Fruit fly (Drosophila melanogaster) whole organism, embryonic: ENCODE measurements around the gene CG13085.

Experiments used
- Atf6 ChIP-seq: fragments of 200-800 bp; sonication (Bioruptor generic); IDR thresholded peaks from 2 replicates; pipeline ENCODE4 v1.3.6; 2022; ENCODE audit warnings: missing biosample characterization, missing genetic modification characterization
- BEAF-32 ChIP-seq: fragments of 200-800 bp; sonication (Bioruptor generic); optimal IDR thresholded peaks from 3 replicates; lab custom pipeline; 2017; ENCODE audit warnings: missing biosample characterization, missing genetic modification characterization, mild to moderate bottlenecking, moderate library complexity, missing genetic modification reagents
- CG10431 ChIP-seq: fragments of 200-800 bp; sonication (Bioruptor generic); optimal IDR thresholded peaks from 3 replicates; lab custom pipeline; 2018; ENCODE audit warnings: missing biosample characterization, mild to moderate bottlenecking, missing genetic modification characterization
- CG10654 ChIP-seq: fragments of 200-800 bp; sonication (Bioruptor generic); optimal IDR thresholded peaks from 2 replicates; lab custom pipeline; 2016; ENCODE audit warnings: missing biosample characterization, missing genetic modification characterization
- CG11247 ChIP-seq: fragments of 200-800 bp; sonication (Bioruptor generic); IDR thresholded peaks from 2 replicates; pipeline ENCODE4 v1.3.6; 2022; ENCODE audit warnings: missing biosample characterization, missing genetic modification characterization
- CG11560 ChIP-seq: fragments of 200-800 bp; sonication (Bioruptor generic); IDR thresholded peaks from 3 replicates; pipeline ENCODE4 v1.3.6; 2022; ENCODE audit warnings: missing biosample characterization, missing genetic modification characterization
- CG12236 ChIP-seq: fragments of 200-800 bp; sonication (Bioruptor generic); optimal IDR thresholded peaks from 2 replicates; lab custom pipeline; 2016; ENCODE audit warnings: missing biosample characterization, missing genetic modification characterization
- CG12744 ChIP-seq: fragments of 200-800 bp; sonication (Bioruptor generic); optimal IDR thresholded peaks from 2 replicates; lab custom pipeline; 2016; ENCODE audit warnings: missing biosample characterization, missing genetic modification characterization
- CG13424 ChIP-seq: fragments of 200-800 bp; sonication (Bioruptor generic); optimal IDR thresholded peaks from 2 replicates; lab custom pipeline; 2019; ENCODE audit warnings: missing biosample characterization, mild to moderate bottlenecking, missing genetic modification characterization, moderate library complexity
- CG14965 ChIP-seq: fragments of 200-800 bp; sonication (Bioruptor generic); optimal IDR thresholded peaks from 2 replicates; lab custom pipeline; 2016; ENCODE audit warnings: missing biosample characterization, missing genetic modification characterization, borderline replicate concordance
- CG1529 ChIP-seq: fragments of 200-800 bp; sonication (Bioruptor generic); optimal IDR thresholded peaks from 3 replicates; lab custom pipeline; 2018; ENCODE audit warnings: missing biosample characterization, missing genetic modification characterization
- CG16863 ChIP-seq: fragments of 200-800 bp; sonication (Bioruptor generic); optimal IDR thresholded peaks from 3 replicates; lab custom pipeline; 2016; ENCODE audit warnings: missing biosample characterization, missing genetic modification characterization
- CG2199 ChIP-seq: fragments of 200-800 bp; sonication (Bioruptor generic); IDR thresholded peaks from 3 replicates; pipeline ENCODE4 v1.3.6; 2022; ENCODE audit warnings: missing biosample characterization, missing genetic modification characterization
- CG32532 ChIP-seq: fragments of 200-800 bp; sonication (Bioruptor generic); IDR thresholded peaks from 2 replicates; pipeline ENCODE4 v1.3.6; 2022; ENCODE audit warnings: missing biosample characterization, missing genetic modification characterization
- CG33213 ChIP-seq: fragments of 200-800 bp; sonication (Bioruptor generic); optimal IDR thresholded peaks from 3 replicates; lab custom pipeline; 2016; ENCODE audit warnings: missing biosample characterization, missing genetic modification characterization
- CG3407 ChIP-seq: fragments of 200-800 bp; sonication (Bioruptor generic); optimal IDR thresholded peaks from 2 replicates; lab custom pipeline; 2018; ENCODE audit warnings: missing biosample characterization, mild to moderate bottlenecking, missing genetic modification characterization
- CG4424 ChIP-seq: fragments of 200-800 bp; sonication (Bioruptor generic); optimal IDR thresholded peaks from 3 replicates; lab custom pipeline; 2016; ENCODE audit warnings: missing biosample characterization, missing genetic modification characterization
- CG8290 ChIP-seq, 3 experiments: fragments of 200-800 bp; sonication (Bioruptor generic); optimal IDR thresholded peaks; 2 replicates each; lab custom pipeline; 2016 to 2019; ENCODE audit warnings: missing biosample characterization in 3 of 3, missing genetic modification characterization in 3 of 3, mild to moderate bottlenecking in 2 of 3, moderate library complexity in 1 of 3
- CG8924 ChIP-seq: fragments of 200-800 bp; optimal IDR thresholded peaks from 3 replicates; lab custom pipeline; 2019; ENCODE audit warnings: missing biosample characterization, mild to moderate bottlenecking, missing genetic modification characterization, moderate library complexity
- CG8944 ChIP-seq: fragments of 200-800 bp; sonication (Bioruptor generic); optimal IDR thresholded peaks from 3 replicates; lab custom pipeline; 2016; ENCODE audit warnings: missing biosample characterization, missing genetic modification characterization
- CG9797 ChIP-seq: fragments of 200-800 bp; sonication (Bioruptor generic); optimal IDR thresholded peaks from 3 replicates; lab custom pipeline; 2018; ENCODE audit warnings: missing biosample characterization, mild to moderate bottlenecking, missing genetic modification characterization
- CTCF ChIP-seq: fragments of 200-800 bp; sonication (Bioruptor generic); optimal IDR thresholded peaks from 2 replicates; lab custom pipeline; 2017; ENCODE audit warnings: missing biosample characterization, mild to moderate bottlenecking, missing genetic modification characterization, moderate library complexity
- D19B ChIP-seq: fragments of 200-800 bp; sonication (Bioruptor generic); optimal IDR thresholded peaks from 2 replicates; lab custom pipeline; 2017; ENCODE audit warnings: missing biosample characterization, mild to moderate bottlenecking, missing genetic modification characterization
- Deaf1 ChIP-seq: fragments of 200-800 bp; optimal IDR thresholded peaks from 3 replicates; lab custom pipeline; 2019; ENCODE audit warnings: missing biosample characterization, mild to moderate bottlenecking, missing genetic modification characterization, moderate library complexity
- Dp ChIP-seq: fragments of 200-800 bp; sonication (Bioruptor generic); optimal IDR thresholded peaks from 2 replicates; lab custom pipeline; 2018; ENCODE audit warnings: missing biosample characterization, mild to moderate bottlenecking, missing genetic modification characterization, moderate library complexity
- Dref ChIP-seq: fragments of 200-800 bp; sonication (Bioruptor generic); IDR thresholded peaks from 2 replicates; pipeline ENCODE4 v1.3.6; 2022; ENCODE audit warnings: missing biosample characterization, missing genetic modification characterization
- HHEX ChIP-seq: fragments of 200-800 bp; sonication (Bioruptor generic); optimal IDR thresholded peaks from 3 replicates; lab custom pipeline; 2017; ENCODE audit warnings: missing biosample characterization, mild to moderate bottlenecking, missing genetic modification characterization, missing genetic modification reagents
- HLHmδ ChIP-seq: fragments of 200-800 bp; sonication (Bioruptor generic); optimal IDR thresholded peaks from 2 replicates; lab custom pipeline; 2018; ENCODE audit warnings: missing biosample characterization, mild to moderate bottlenecking, missing genetic modification characterization, moderate library complexity
- Hand ChIP-seq: fragments of 200-800 bp; sonication (Bioruptor generic); optimal IDR thresholded peaks from 2 replicates; lab custom pipeline; 2017; ENCODE audit warnings: mild to moderate bottlenecking, missing biosample characterization, missing genetic modification reagents, missing genetic modification characterization
- HmgD ChIP-seq: fragments of 200-800 bp; sonication (Bioruptor generic); optimal IDR thresholded peaks from 3 replicates; lab custom pipeline; 2016; ENCODE audit warnings: missing biosample characterization, missing genetic modification characterization
- Hmr ChIP-seq: fragments of 200-800 bp; sonication (Bioruptor generic); optimal IDR thresholded peaks from 3 replicates; lab custom pipeline; 2017; ENCODE audit warnings: mild to moderate bottlenecking, missing biosample characterization, missing genetic modification reagents, missing genetic modification characterization
- MTF-1 ChIP-seq: fragments of 200-800 bp; sonication (Bioruptor generic); optimal IDR thresholded peaks from 2 replicates; lab custom pipeline; 2018; ENCODE audit warnings: missing biosample characterization, mild to moderate bottlenecking, missing genetic modification characterization, borderline replicate concordance
- Max ChIP-seq: fragments of 200-800 bp; sonication (Bioruptor generic); optimal IDR thresholded peaks from 2 replicates; lab custom pipeline; 2016; ENCODE audit warnings: missing biosample characterization, mild to moderate bottlenecking, missing genetic modification characterization
- NC2α ChIP-seq: fragments of 200-800 bp; sonication (Bioruptor generic); optimal IDR thresholded peaks from 2 replicates; lab custom pipeline; 2016; ENCODE audit warnings: missing biosample characterization, missing genetic modification characterization
- Oaz ChIP-seq: fragments of 200-800 bp; sonication (Bioruptor generic); IDR thresholded peaks from 2 replicates; pipeline ENCODE4 v1.3.6; 2022; ENCODE audit warnings: missing biosample characterization, missing genetic modification characterization
- Opbp ChIP-seq: fragments of 200-800 bp; sonication (Bioruptor generic); IDR thresholded peaks from 3 replicates; pipeline ENCODE4 v1.3.6; 2022; ENCODE audit warnings: missing biosample characterization, missing genetic modification characterization; ENCODE audit not compliant: partially characterized antibody
- Ptx1 ChIP-seq: fragments of 200-800 bp; sonication (Bioruptor generic); IDR thresholded peaks from 2 replicates; pipeline ENCODE4 v1.3.6; 2022; ENCODE audit warnings: missing biosample characterization, missing genetic modification characterization
- btn ChIP-seq: fragments of 200-800 bp; sonication (Bioruptor generic); optimal IDR thresholded peaks from 2 replicates; lab custom pipeline; 2016; ENCODE audit warnings: missing biosample characterization, missing genetic modification characterization
- chinmo ChIP-seq: fragments of 200-800 bp; sonication (Bioruptor generic); IDR thresholded peaks from 4 replicates; pipeline ENCODE4 v1.3.6; 2022; ENCODE audit warnings: missing biosample characterization, missing genetic modification characterization; ENCODE audit not compliant: partially characterized antibody
- ci ChIP-seq: fragments of 200-800 bp; sonication (Bioruptor generic); IDR thresholded peaks from 3 replicates; pipeline ENCODE4 v1.3.6; 2022; ENCODE audit warnings: missing biosample characterization, missing genetic modification characterization
- da ChIP-seq: fragments of 200-800 bp; sonication (Bioruptor generic); optimal IDR thresholded peaks from 2 replicates; lab custom pipeline; 2016; ENCODE audit warnings: missing biosample characterization, missing genetic modification characterization
- dmrt99B ChIP-seq: fragments of 200-800 bp; sonication (Bioruptor generic); optimal IDR thresholded peaks from 2 replicates; lab custom pipeline; 2018; ENCODE audit warnings: missing biosample characterization, mild to moderate bottlenecking, missing genetic modification characterization, moderate library complexity
- gem ChIP-seq: fragments of 200-800 bp; sonication (Bioruptor generic); optimal IDR thresholded peaks from 2 replicates; lab custom pipeline; 2019; ENCODE audit warnings: missing biosample characterization, mild to moderate bottlenecking, missing genetic modification characterization, moderate library complexity
- grau ChIP-seq: fragments of 200-800 bp; optimal IDR thresholded peaks from 3 replicates; lab custom pipeline; 2019; ENCODE audit warnings: missing biosample characterization, mild to moderate bottlenecking, missing genetic modification characterization, moderate library complexity
- h ChIP-seq: fragments of >200 bp; optimal IDR thresholded peaks from 2 replicates; lab custom pipeline; 2017
- lilli ChIP-seq: fragments of 200-800 bp; sonication (Bioruptor generic); optimal IDR thresholded peaks from 3 replicates; lab custom pipeline; 2016; ENCODE audit warnings: missing biosample characterization, missing genetic modification characterization
- otp ChIP-seq: fragments of 200-800 bp; sonication (Bioruptor generic); IDR thresholded peaks from 3 replicates; pipeline ENCODE4, ENCODE4 v1.3.6; 2022; ENCODE audit warnings: missing biosample characterization, missing genetic modification characterization
- pan ChIP-seq, 4 experiments: fragments of >200 bp in 3 of 4; fragments of 200-800 bp in 1 of 4; sonication (Bioruptor generic) in 1 of 4; optimal IDR thresholded peaks in 3 of 4; IDR thresholded peaks in 1 of 4; 2 replicates each; pipeline versions ENCODE4 v1.3.6 to Lab custom; 2017 to 2022; ENCODE audit warnings: missing biosample characterization in 2 of 4, missing genetic modification characterization in 2 of 4, mixed read lengths in 1 of 4
- tio ChIP-seq: fragments of 200-800 bp; sonication (Bioruptor generic); optimal IDR thresholded peaks from 2 replicates; lab custom pipeline; 2017; ENCODE audit warnings: missing biosample characterization, missing genetic modification characterization, inconsistent platforms
- usp ChIP-seq: fragments of >200 bp; optimal IDR thresholded peaks from 2 replicates; lab custom pipeline; 2017; ENCODE audit warnings: missing biosample characterization, missing genetic modification characterization
- zfh1 ChIP-seq: fragments of 200-800 bp; sonication (Bioruptor generic); IDR thresholded peaks from 3 replicates; pipeline ENCODE4 v1.3.6; 2022; ENCODE audit warnings: missing biosample characterization, missing genetic modification characterization

The CG13085 gene

DNA sequence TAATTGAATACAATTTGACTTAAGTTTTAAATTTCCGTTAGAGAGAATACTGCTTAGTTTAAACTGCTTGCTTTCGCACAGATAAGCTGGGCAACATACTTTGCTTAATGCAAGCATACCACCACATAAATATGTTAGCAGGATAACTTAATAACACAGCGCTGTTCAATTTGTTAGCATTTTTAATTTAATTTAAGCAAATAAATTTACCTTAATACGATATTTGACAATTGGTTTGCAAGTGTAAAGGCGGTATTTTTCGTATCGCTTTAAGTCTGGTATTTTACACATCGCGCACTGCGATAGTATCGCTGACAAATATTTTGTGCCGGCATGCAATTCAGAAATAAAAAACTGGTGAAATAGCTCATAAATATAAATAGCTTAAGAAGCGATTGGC lies 6.5 kb downstream of the CG13085 start, which contains the start of gene RtcB (continued):
- TF ChIP-seq Dp (GFP tag; lab: Kevin White, UChicago) (peak; percentile 67), CG11247 (GFP tag; lab: Robert Waterston, UW) (no peak), da (no peak), CG8944 (GFP tag; lab: Kevin White, UChicago) (peak; percentile 7), btn (GFP tag; lab: Kevin White, UChicago) (no peak), CG10654 (GFP tag; lab: Kevin White, UChicago) (no peak), pan (optimal IDR thresholded peaks at IDR 0.05; lab: Kevin White, UChicago) (no peak), pan (GFP tag; optimal IDR thresholded peaks at IDR 0.05 in 1 of 2, IDR thresholded peaks at IDR 0.05 in 1 of 2) (no peak), CG12744 (GFP tag; lab: Kevin White, UChicago) (no peak), CG10431 (GFP tag; lab: Kevin White, UChicago) (no peak), chinmo (GFP tag; lab: Robert Waterston, UW) (peak; percentile 87), gem (tag; lab: Kevin White, UChicago) (peak; percentile 19), NC2α (GFP tag; lab: Kevin White, UChicago) (no peak), Deaf1 (no peak), CG3407 (GFP tag; lab: Kevin White, UChicago) (no peak), CG16863 (GFP tag; lab: Kevin White, UChicago) (no peak), zfh1 (GFP tag; lab: Robert Waterston, UW) (no peak), lilli (GFP tag; lab: Kevin White, UChicago) (peak; percentile 17), Dref (GFP tag; lab: Robert Waterston, UW) (peak; percentile 42), Ptx1 (no peak), CG13424 (tag; lab: Kevin White, UChicago) (no peak), CG11560 (tag; lab: Robert Waterston, UW) (no peak), Atf6 (GFP tag; lab: Robert Waterston, UW) (no peak), grau (peak; percentile 9), CTCF (GFP tag; lab: Kevin White, UChicago) (peak; percentile 48), otp (GFP tag; lab: Robert Waterston, UW) (no peak), CG9797 (GFP tag; lab: Kevin White, UChicago) (peak; percentile 59), CG8924 (tag; lab: Kevin White, UChicago) (no peak), CG8290 (GFP tag; optimal IDR thresholded peaks at IDR 0.05; lab: Kevin White, UChicago) (peak; percentile 8), CG8290 (tag; optimal IDR thresholded peaks at IDR 0.05; lab: Kevin White, UChicago) (peak in 1 of 2 experiments; percentile 31), Opbp (GFP tag; lab: Robert Waterston, UW) (peak; percentile 93), ci (no peak), Oaz (no peak), HHEX (no peak), CG1529 (GFP tag; lab: Kevin White, UChicago) (no peak), CG2199 (GFP tag; lab: Robert Waterston, UW) (no peak), CG33213 (GFP tag; lab: Kevin White, UChicago) (peak; percentile 18), h (lab: Kevin White, UChicago) (no peak), CG32532 (0 out of 2 replicates have a peak, but pooled peaks have one; percentile 21), Hmr (GFP tag; lab: Kevin White, UChicago) (peak; percentile 11), CG14965 (GFP tag; lab: Kevin White, UChicago) (no peak), usp (GFP tag; lab: Kevin White, UChicago) (no peak), HmgD (GFP tag; lab: Kevin White, UChicago) (peak; percentile 51), MTF-1 (GFP tag; lab: Kevin White, UChicago) (no peak), CG12236 (no peak), BEAF-32 (GFP tag; lab: Kevin White, UChicago) (peak; percentile 97), tio (GFP tag; lab: Kevin White, UChicago) (no peak), CG4424 (GFP tag; lab: Kevin White, UChicago) (no peak), Max (GFP tag; lab: Kevin White, UChicago) (peak; percentile 15), D19B (no peak), HLHmδ (GFP tag; lab: Kevin White, UChicago) (no peak), Hand (GFP tag; lab: Kevin White, UChicago) (no peak), dmrt99B (tag; lab: Kevin White, UChicago) (no peak)
